Fruit fly (Drosophila melanogaster) whole organism, prepupa: ENCODE results near the gene CG31274.

Experiments
- Blimp-1 ChIP-seq: fragments of 200-800 bp; sonication (Bioruptor generic); optimal IDR thresholded peaks from 3 replicates; lab custom pipeline; 2017; ENCODE audit warnings: missing biosample characterization, missing genetic modification characterization, mild to moderate bottlenecking, moderate library complexity, missing genetic modification reagents
- CG10669 ChIP-seq: fragments of 200-800 bp; sonication (Bioruptor generic); optimal IDR thresholded peaks from 3 replicates; lab custom pipeline; 2018; ENCODE audit warnings: missing biosample characterization, mild to moderate bottlenecking, missing genetic modification characterization, moderate library complexity
- CG11294 ChIP-seq: fragments of 200-800 bp; sonication (Bioruptor generic); IDR thresholded peaks from 2 replicates; pipeline ENCODE4 v1.3.6; 2022; ENCODE audit warnings: missing biosample characterization, missing genetic modification characterization
- CG11762 ChIP-seq: fragments of 200-800 bp; sonication (Bioruptor generic); optimal IDR thresholded peaks from 3 replicates; lab custom pipeline; 2016; ENCODE audit warnings: missing biosample characterization, missing genetic modification characterization; ENCODE audit not compliant: insufficient read depth
- CG11902 ChIP-seq: fragments of 200-800 bp; sonication (Bioruptor generic); optimal IDR thresholded peaks from 3 replicates; lab custom pipeline; 2016; ENCODE audit warnings: missing biosample characterization, missing genetic modification characterization
- CG15336 ChIP-seq: fragments of 200-800 bp; sonication (Bioruptor generic); IDR thresholded peaks from 2 replicates; pipeline ENCODE4 v1.3.6; 2022; ENCODE audit warnings: missing biosample characterization, missing genetic modification characterization
- CG16779 ChIP-seq: fragments of 200-800 bp; sonication (Bioruptor generic); optimal IDR thresholded peaks from 3 replicates; lab custom pipeline; 2017; ENCODE audit warnings: missing biosample characterization, mild to moderate bottlenecking, missing genetic modification characterization
- CG3032 ChIP-seq: fragments of 200-800 bp; optimal IDR thresholded peaks from 2 replicates; lab custom pipeline; 2019; ENCODE audit warnings: missing biosample characterization, mild to moderate bottlenecking, missing genetic modification characterization, moderate library complexity
- CG31627 ChIP-seq: fragments of 200-800 bp; sonication (Bioruptor generic); optimal IDR thresholded peaks from 3 replicates; lab custom pipeline; 2016; ENCODE audit warnings: missing biosample characterization, missing genetic modification characterization
- CG32006 ChIP-seq: fragments of 200-800 bp; sonication (Bioruptor generic); optimal IDR thresholded peaks from 3 replicates; lab custom pipeline; 2017; ENCODE audit warnings: missing biosample characterization, mild to moderate bottlenecking, missing genetic modification characterization
- CG34406 ChIP-seq: fragments of 200-800 bp; sonication (Bioruptor generic); optimal IDR thresholded peaks from 3 replicates; lab custom pipeline; 2016; ENCODE audit warnings: missing biosample characterization, missing genetic modification characterization
- CG3919 ChIP-seq: fragments of 200-800 bp; sonication (Bioruptor generic); optimal IDR thresholded peaks from 3 replicates; lab custom pipeline; 2016; ENCODE audit warnings: missing biosample characterization, missing genetic modification characterization
- CG4318 ChIP-seq: fragments of 200-800 bp; sonication (Bioruptor generic); optimal IDR thresholded peaks from 3 replicates; lab custom pipeline; 2017; ENCODE audit warnings: missing biosample characterization, mild to moderate bottlenecking, missing genetic modification characterization
- CG6163 ChIP-seq: fragments of 200-800 bp; sonication (Bioruptor generic); IDR thresholded peaks from 3 replicates; pipeline ENCODE4 v1.3.6; 2022; ENCODE audit warnings: missing biosample characterization, missing genetic modification characterization
- CG6276 ChIP-seq: fragments of 200-800 bp; sonication (Bioruptor generic); optimal IDR thresholded peaks from 2 replicates; lab custom pipeline; 2017; ENCODE audit warnings: missing biosample characterization, mild to moderate bottlenecking, missing genetic modification characterization
- CG6792 ChIP-seq: fragments of 200-800 bp; sonication (Bioruptor generic); optimal IDR thresholded peaks from 3 replicates; lab custom pipeline; 2016; ENCODE audit warnings: missing biosample characterization, missing genetic modification characterization
- CG6808 ChIP-seq: fragments of 200-800 bp; sonication (Bioruptor generic); optimal IDR thresholded peaks from 3 replicates; lab custom pipeline; 2017; ENCODE audit warnings: missing biosample characterization, missing genetic modification characterization, mild to moderate bottlenecking, moderate library complexity, missing genetic modification reagents
- CG7368 ChIP-seq: fragments of 200-800 bp; sonication (Bioruptor generic); optimal IDR thresholded peaks from 3 replicates; lab custom pipeline; 2016; ENCODE audit warnings: missing biosample characterization, missing genetic modification characterization
- CG8319 ChIP-seq: fragments of 200-800 bp; sonication (Bioruptor generic); optimal IDR thresholded peaks from 3 replicates; lab custom pipeline; 2016; ENCODE audit warnings: missing biosample characterization, missing genetic modification characterization
- CG8632 ChIP-seq: fragments of 200-800 bp; sonication (Bioruptor generic); optimal IDR thresholded peaks from 3 replicates; lab custom pipeline; 2016; ENCODE audit warnings: missing biosample characterization, missing genetic modification characterization
- CG9139 ChIP-seq: fragments of 200-800 bp; sonication (Bioruptor generic); optimal IDR thresholded peaks from 3 replicates; lab custom pipeline; 2017; ENCODE audit warnings: missing biosample characterization, mild to moderate bottlenecking, missing genetic modification characterization
- Eip75B ChIP-seq: fragments of 200-800 bp; sonication (Bioruptor generic); optimal IDR thresholded peaks from 3 replicates; lab custom pipeline; 2016; ENCODE audit warnings: missing biosample characterization, missing genetic modification characterization
- Eip78C ChIP-seq: fragments of 200-800 bp; sonication (Bioruptor generic); peaks from one replicate; lab custom pipeline; 2016; ENCODE audit warnings: missing biosample characterization, missing genetic modification characterization
- Eip93F ChIP-seq: fragments of 200-800 bp; sonication (Bioruptor generic); optimal IDR thresholded peaks from 2 replicates; lab custom pipeline; 2016; ENCODE audit warnings: missing biosample characterization, mild to moderate bottlenecking, missing genetic modification characterization
- Ets21C ChIP-seq: fragments of 200-800 bp; sonication (Bioruptor generic); optimal IDR thresholded peaks from 3 replicates; lab custom pipeline; 2016; ENCODE audit warnings: missing biosample characterization, missing genetic modification characterization
- Ets96B ChIP-seq: fragments of 200-800 bp; optimal IDR thresholded peaks from 2 replicates; lab custom pipeline; 2019; ENCODE audit warnings: missing biosample characterization, mild to moderate bottlenecking, missing genetic modification characterization, moderate library complexity
- Gug ChIP-seq: fragments of 200-800 bp; sonication (Bioruptor generic); IDR thresholded peaks from 2 replicates; pipeline ENCODE4 v1.3.6; 2022; ENCODE audit warnings: missing biosample characterization, missing genetic modification characterization
- Hr38 ChIP-seq: sonication (Bioruptor generic); optimal IDR thresholded peaks from 2 replicates; lab custom pipeline; 2016; ENCODE audit warnings: missing biosample characterization, missing genetic modification characterization
- Hr4 ChIP-seq: fragments of 200-800 bp; sonication (Bioruptor generic); optimal IDR thresholded peaks from 3 replicates; lab custom pipeline; 2016; ENCODE audit warnings: missing biosample characterization, missing genetic modification characterization
- Lpt ChIP-seq: fragments of 200-800 bp; sonication (Bioruptor generic); optimal IDR thresholded peaks from 3 replicates; lab custom pipeline; 2016; ENCODE audit warnings: missing biosample characterization, missing genetic modification characterization
- Met ChIP-seq: fragments of 200-800 bp; sonication (Bioruptor generic); optimal IDR thresholded peaks from 3 replicates; lab custom pipeline; 2016; ENCODE audit warnings: missing biosample characterization, missing genetic modification characterization
- OdsH ChIP-seq: fragments of 200-800 bp; sonication (Bioruptor generic); optimal IDR thresholded peaks from 3 replicates; lab custom pipeline; 2016; ENCODE audit warnings: missing biosample characterization, missing genetic modification characterization
- Smox ChIP-seq: fragments of 200-800 bp; sonication (Bioruptor generic); optimal IDR thresholded peaks from 3 replicates; lab custom pipeline; 2016; ENCODE audit warnings: missing biosample characterization, missing genetic modification characterization
- Sox102F ChIP-seq: fragments of 200-800 bp; sonication (Bioruptor generic); optimal IDR thresholded peaks from 2 replicates; lab custom pipeline; 2016; ENCODE audit warnings: missing biosample characterization, mild to moderate bottlenecking, missing genetic modification characterization
- Sox14 ChIP-seq: fragments of 200-800 bp; sonication (Bioruptor generic); optimal IDR thresholded peaks from 3 replicates; lab custom pipeline; 2016; ENCODE audit warnings: missing biosample characterization, missing genetic modification characterization
- Sox15 ChIP-seq: fragments of 200-800 bp; sonication (Bioruptor generic); optimal IDR thresholded peaks from 3 replicates; lab custom pipeline; 2016; ENCODE audit warnings: missing biosample characterization, missing genetic modification characterization
- achi ChIP-seq: fragments of 200-800 bp; sonication (Bioruptor generic); optimal IDR thresholded peaks from 3 replicates; lab custom pipeline; 2016; ENCODE audit warnings: missing biosample characterization, missing genetic modification characterization
- acj6 ChIP-seq: fragments of 200-800 bp; sonication (Bioruptor generic); optimal IDR thresholded peaks from 3 replicates; lab custom pipeline; 2016; ENCODE audit warnings: missing biosample characterization, missing genetic modification characterization
- cyc ChIP-seq: fragments of 200-800 bp; sonication (Bioruptor generic); optimal IDR thresholded peaks from 3 replicates; lab custom pipeline; 2016; ENCODE audit warnings: missing biosample characterization, missing genetic modification characterization
- dac ChIP-seq: fragments of 200-800 bp; sonication (Bioruptor generic); optimal IDR thresholded peaks from 2 replicates; lab custom pipeline; 2017; ENCODE audit warnings: missing biosample characterization, mild to moderate bottlenecking, missing genetic modification characterization
- dsx ChIP-seq: fragments of 200-800 bp; optimal IDR thresholded peaks from 3 replicates; lab custom pipeline; 2019; ENCODE audit warnings: missing biosample characterization, mild to moderate bottlenecking, missing genetic modification characterization, moderate library complexity; ENCODE audit not compliant: poor library complexity, severe bottlenecking
- eg ChIP-seq: fragments of 200-800 bp; sonication (Bioruptor generic); IDR thresholded peaks from 3 replicates; pipeline ENCODE4 v1.3.6; 2022; ENCODE audit warnings: missing biosample characterization, missing genetic modification characterization
- esn ChIP-seq: fragments of 200-800 bp; sonication (Bioruptor generic); optimal IDR thresholded peaks from 2 replicates; lab custom pipeline; 2016; ENCODE audit warnings: missing biosample characterization, mild to moderate bottlenecking, missing genetic modification characterization, moderate library complexity
- fd85E ChIP-seq: fragments of 200-800 bp; sonication (Bioruptor generic); optimal IDR thresholded peaks from 3 replicates; lab custom pipeline; 2016; ENCODE audit warnings: missing biosample characterization, missing genetic modification characterization
- lz ChIP-seq: fragments of 200-800 bp; sonication (Bioruptor generic); optimal IDR thresholded peaks from 3 replicates; lab custom pipeline; 2016; ENCODE audit warnings: missing biosample characterization, missing genetic modification characterization
- pdm3 ChIP-seq: fragments of 200-800 bp; sonication (Bioruptor generic); optimal IDR thresholded peaks from 3 replicates; lab custom pipeline; 2016; ENCODE audit warnings: missing biosample characterization, missing genetic modification characterization
- salr ChIP-seq, 2 experiments: fragments of 200-800 bp; sonication (Bioruptor generic); optimal IDR thresholded peaks; 3 replicates each; lab custom pipeline; 2016 to 2018; ENCODE audit warnings: missing biosample characterization in 2 of 2, missing genetic modification characterization in 2 of 2, mild to moderate bottlenecking in 1 of 2
- spab ChIP-seq: fragments of 200-800 bp; sonication (Bioruptor generic); optimal IDR thresholded peaks from 2 replicates; lab custom pipeline; 2017; ENCODE audit warnings: missing biosample characterization, mild to moderate bottlenecking, missing genetic modification characterization, missing genetic modification reagents
- ss ChIP-seq, 2 experiments: fragments of 200-800 bp; sonication (Bioruptor generic); optimal IDR thresholded peaks; 2 replicates in 1 of 2; 3 replicates in 1 of 2; lab custom pipeline; 2017 to 2018; ENCODE audit warnings: mild to moderate bottlenecking in 2 of 2, missing biosample characterization in 2 of 2, missing genetic modification characterization in 2 of 2, moderate library complexity in 1 of 2
- svp ChIP-seq: fragments of 200-800 bp; sonication (Bioruptor generic); peaks from one replicate; lab custom pipeline; 2016; ENCODE audit warnings: missing biosample characterization, missing genetic modification characterization

The CG31274 gene

DNA sequence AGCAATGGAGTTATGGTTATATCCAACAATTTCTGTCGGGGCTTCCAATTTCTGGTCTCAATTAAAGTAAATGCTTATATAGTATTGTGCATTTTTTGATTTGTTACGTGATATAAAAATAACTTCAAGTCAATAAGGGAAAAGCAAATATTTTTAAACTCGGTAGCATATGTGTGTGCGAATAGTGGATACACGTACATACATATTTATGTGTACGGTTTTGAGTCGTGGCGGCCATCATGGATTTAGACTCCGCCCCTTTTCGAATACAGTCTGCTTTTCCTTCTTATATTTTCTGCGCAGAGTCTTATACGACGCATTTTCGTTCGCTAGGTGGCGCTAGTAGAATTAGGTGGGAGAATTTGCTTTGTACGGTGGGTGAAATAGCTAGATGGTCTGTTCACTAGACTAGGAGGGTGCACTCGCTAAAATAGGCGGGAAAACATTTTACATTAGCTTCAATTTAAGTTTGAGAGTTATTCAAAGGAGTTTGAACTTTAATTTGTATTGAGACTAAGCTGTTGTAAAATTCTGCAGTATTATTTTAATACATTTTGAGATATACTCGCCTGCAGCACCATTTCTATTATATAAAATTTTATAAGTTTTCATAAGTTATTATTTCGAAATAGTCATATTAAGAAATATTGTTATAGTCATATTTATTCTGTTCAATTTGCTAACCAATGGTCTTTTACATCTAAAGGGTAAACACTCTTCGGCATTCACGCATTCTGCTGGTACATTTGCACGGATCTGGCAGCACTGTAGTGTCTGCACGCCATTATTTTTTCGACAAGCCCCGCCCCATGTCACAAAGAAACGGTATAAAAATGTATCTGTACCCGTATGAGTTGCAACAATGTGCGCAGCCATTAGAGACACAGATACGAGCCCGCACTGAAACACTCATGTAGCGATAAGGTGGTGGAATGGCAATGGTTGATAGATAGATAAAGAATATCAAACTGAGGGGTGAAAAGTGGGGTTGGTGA is 23.2 kb upstream of the CG31274 start:
- TF ChIP-seq lz (peak; percentile 51), CG7368 (GFP tag; lab: Kevin White, UChicago) (no peak), CG16779 (tag; lab: Kevin White, UChicago) (no peak), Hr4 (GFP tag; lab: Kevin White, UChicago) (peak; percentile 53), CG11294 (GFP tag; lab: Robert Waterston, UW) (no peak), svp (GFP tag; lab: Kevin White, UChicago) (peak; percentile 78), fd85E (GFP tag; lab: Kevin White, UChicago) (no peak), Eip75B (GFP tag; lab: Kevin White, UChicago) (peak; percentile 39), achi (no peak), Sox14 (peak; percentile 68), CG8319 (no peak), salr (GFP tag; optimal IDR thresholded peaks at IDR 0.05; lab: Kevin White, UChicago) (peak in 1 of 2 experiments; percentile 25), CG6276 (GFP tag; lab: Kevin White, UChicago) (no peak), CG10669 (no peak), Hr38 (GFP tag; lab: Kevin White, UChicago) (no peak), CG6792 (GFP tag; lab: Kevin White, UChicago) (peak; percentile 20), Sox15 (no peak), Ets21C (GFP tag; lab: Kevin White, UChicago) (no peak), cyc (GFP tag; lab: Kevin White, UChicago) (peak; percentile 8), CG6808 (peak; percentile 22), CG6163 (GFP tag; lab: Robert Waterston, UW) (no peak; the same call in 2 of the 3 replicates), esn (GFP tag; lab: Kevin White, UChicago) (peak; percentile 57), CG4318 (GFP tag; lab: Kevin White, UChicago) (no peak), spab (GFP tag; lab: Kevin White, UChicago) (no peak), Eip78C (GFP tag; lab: Kevin White, UChicago) (no peak), Sox102F (GFP tag; lab: Kevin White, UChicago) (no peak), ss (GFP tag; optimal IDR thresholded peaks at IDR 0.05; lab: Kevin White, UChicago) (no peak), Smox (GFP tag; lab: Kevin White, UChicago) (no peak), pdm3 (GFP tag; lab: Kevin White, UChicago) (peak; percentile 42), dsx (GFP tag; lab: Kevin White, UChicago) (peak; percentile 87), CG31627 (GFP tag; lab: Kevin White, UChicago) (peak; percentile 23), CG3032 (tag; lab: Kevin White, UChicago) (peak; percentile 53), CG3919 (GFP tag; lab: Kevin White, UChicago) (no peak), CG34406 (GFP tag; lab: Kevin White, UChicago) (peak; percentile 34), Gug (peak; percentile 23; the same call in 1 of the 2 replicates), CG8632 (GFP tag; lab: Kevin White, UChicago) (peak; percentile 36), Met (GFP tag; lab: Kevin White, UChicago) (no peak), CG32006 (GFP tag; lab: Kevin White, UChicago) (no peak), CG11762 (GFP tag; lab: Kevin White, UChicago) (peak; percentile 3), dac (GFP tag; lab: Kevin White, UChicago) (no peak), Eip93F (GFP tag; lab: Kevin White, UChicago) (no peak), Ets96B (tag; lab: Kevin White, UChicago) (no peak), Blimp-1 (GFP tag; lab: Kevin White, UChicago) (peak; percentile 3), CG15336 (GFP tag; lab: Robert Waterston, UW) (no peak), Lpt (peak; percentile 46), OdsH (GFP tag; lab: Kevin White, UChicago) (no peak), CG9139 (no peak), eg (GFP tag; lab: Robert Waterston, UW) (peak; percentile 78; the same call in 2 of the 3 replicates), CG11902 (peak; percentile 14), acj6 (peak; percentile 18)
